Fruit fly (Drosophila melanogaster): ENCODE data around the gene DCX-EMAP.

DNA sequence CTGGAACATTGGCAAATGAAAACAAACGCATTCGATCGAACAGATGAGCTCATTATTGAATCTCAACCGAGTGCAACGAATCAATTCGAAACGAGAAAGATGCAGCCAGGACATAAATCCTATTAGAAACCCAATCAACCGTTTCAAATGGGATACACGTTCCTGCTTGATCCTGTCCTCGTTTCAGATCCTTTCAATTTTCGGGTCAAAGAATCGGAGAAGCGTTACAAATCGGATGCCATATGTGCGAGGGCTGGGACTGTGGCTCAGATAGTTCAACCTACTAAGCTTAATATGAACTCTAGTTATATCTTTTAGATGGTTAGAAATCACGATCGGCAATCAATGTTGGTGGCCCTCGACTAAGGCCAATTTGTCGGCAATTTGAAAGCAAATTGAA lies 46.3 kb downstream of the DCX-EMAP start:
- TF ChIP-seq pan (optimal IDR thresholded peaks at IDR 0.05) = no peak
- no peak for TF ChIP-seq Dll (optimal IDR thresholded peaks at IDR 0.05)
- TF ChIP-seq CG8478 (optimal IDR thresholded peaks at IDR 0.05) = no peak
- TF ChIP-seq psq (optimal IDR thresholded peaks at IDR 0.05) = no peak
- no peak for TF ChIP-seq EcR (GFP tag; optimal IDR thresholded peaks at IDR 0.05)
- no peak for TF ChIP-seq usp (GFP tag; optimal IDR thresholded peaks at IDR 0.05)

Measured in whole organism.